Worm (Caenorhabditis elegans) whole organism, midembryonic: ENCODE measurements around the gene F02C12.2.

Source experiments
- cog-1 ChIP-seq: sonication (generic microtip); optimal IDR thresholded peaks from 2 replicates; lab custom pipeline; 2016; ENCODE audit warnings: missing genetic modification characterization, missing compliant biosample characterization
- klf-2 ChIP-seq: fragments of 200-800 bp; sonication (Bioruptor generic); conservative IDR thresholded peaks from 2 replicates; pipeline ENCODE4 v1.3.6; 2022; ENCODE audit warnings: missing genetic modification reagents, missing genetic modification characterization, missing compliant biosample characterization
- ref-1 ChIP-seq: fragments of 200-800 bp; sonication (Bioruptor generic); conservative IDR thresholded peaks from 2 replicates; pipeline ENCODE4 v1.3.6; 2022; ENCODE audit warnings: missing genetic modification reagents, missing genetic modification characterization, missing compliant biosample characterization
- ztf-23 ChIP-seq: fragments of 200-800 bp; sonication (Bioruptor generic); IDR thresholded peaks from 2 replicates; pipeline ENCODE4 v1.3.6; 2022; ENCODE audit warnings: missing genetic modification reagents, missing genetic modification characterization, missing compliant biosample characterization

ce11 chrX:13435116-13435515, 36.0 kb upstream of the F02C12.2 start:
- TF ChIP-seq ztf-23 (GFP tag; lab: Robert Waterston, UW) (no peak), cog-1 (tag; lab: Kevin White, UChicago) (no peak), klf-2 (GFP tag; lab: Robert Waterston, UW) (no peak), ref-1 (GFP tag; lab: Robert Waterston, UW) (no peak)
